Worm (Caenorhabditis elegans): ENCODE measurements around the gene T24H10.1.

- TF ChIP-seq skn-1 (tag; optimal IDR thresholded peaks at IDR 0.05) (no peak), fkh-10 (GFP tag; optimal IDR thresholded peaks at IDR 0.05) (no peak)
These were observed 12.4 kb downstream of the T24H10.1 start for ce11 chrII:9111471-9112016.

Data from whole organism, L1 larva.